Fruit fly (Drosophila melanogaster) whole organism, embryonic: ENCODE data around the gene UbcE2H.
A peak's percentile ranks its signal among the peaks of the same experiment; 100 is the strongest.

Experiments
- CG10209 ChIP-seq: fragments of 200-800 bp; sonication (Bioruptor generic); optimal IDR thresholded peaks from 3 replicates; lab custom pipeline; 2017; ENCODE audit warnings: missing biosample characterization, mild to moderate bottlenecking, missing genetic modification characterization, missing genetic modification reagents
- CG12219 ChIP-seq: fragments of 200-800 bp; sonication (Bioruptor generic); optimal IDR thresholded peaks from 3 replicates; lab custom pipeline; 2018; ENCODE audit warnings: missing biosample characterization, mild to moderate bottlenecking, missing genetic modification characterization
- CG1233 ChIP-seq: fragments of 200-800 bp; sonication (Bioruptor generic); optimal IDR thresholded peaks from 4 replicates; lab custom pipeline; 2018; ENCODE audit warnings: missing biosample characterization, mild to moderate bottlenecking, missing genetic modification characterization
- CG12942 ChIP-seq: fragments of 200-800 bp; sonication (Bioruptor generic); optimal IDR thresholded peaks from 3 replicates; lab custom pipeline; 2016; ENCODE audit warnings: missing biosample characterization, missing genetic modification characterization
- CG13123 ChIP-seq: fragments of 200-800 bp; sonication (Bioruptor generic); optimal IDR thresholded peaks from 2 replicates; lab custom pipeline; 2016; ENCODE audit warnings: missing biosample characterization, missing genetic modification characterization
- CG13287 ChIP-seq: fragments of 200-800 bp; sonication (Bioruptor generic); IDR thresholded peaks from 2 replicates; pipeline ENCODE4 v1.3.6; 2022; ENCODE audit warnings: missing biosample characterization, missing genetic modification characterization; ENCODE audit not compliant: partially characterized antibody
- CG13424 ChIP-seq: fragments of 200-800 bp; sonication (Bioruptor generic); optimal IDR thresholded peaks from 2 replicates; lab custom pipeline; 2019; ENCODE audit warnings: missing biosample characterization, mild to moderate bottlenecking, missing genetic modification characterization, moderate library complexity
- CG14050 ChIP-seq: fragments of 200-800 bp; sonication (Bioruptor generic); IDR thresholded peaks from 3 replicates; pipeline ENCODE4 v1.3.6; 2022; ENCODE audit warnings: missing biosample characterization, missing genetic modification characterization
- CG14441 ChIP-seq: fragments of 200-800 bp; sonication (Bioruptor generic); IDR thresholded peaks from 2 replicates; pipeline ENCODE4 v1.3.6; 2022; ENCODE audit warnings: missing biosample characterization, missing genetic modification characterization
- CG14710 ChIP-seq: fragments of 200-800 bp; sonication (Bioruptor generic); optimal IDR thresholded peaks from 3 replicates; lab custom pipeline; 2019; ENCODE audit warnings: missing biosample characterization, mild to moderate bottlenecking, missing genetic modification characterization, moderate library complexity
- CG15601 ChIP-seq: fragments of 200-800 bp; sonication (Bioruptor generic); optimal IDR thresholded peaks from 3 replicates; lab custom pipeline; 2019; ENCODE audit warnings: missing biosample characterization, mild to moderate bottlenecking, missing genetic modification characterization, moderate library complexity
- CG16813 ChIP-seq: fragments of 200-800 bp; sonication (Bioruptor generic); IDR thresholded peaks from 3 replicates; pipeline ENCODE4 v1.3.6; 2022; ENCODE audit warnings: missing biosample characterization, missing genetic modification characterization; ENCODE audit not compliant: partially characterized antibody
- CG17802 ChIP-seq: fragments of 200-800 bp; sonication (Bioruptor generic); optimal IDR thresholded peaks from 2 replicates; lab custom pipeline; 2018; ENCODE audit warnings: missing biosample characterization, mild to moderate bottlenecking, missing genetic modification characterization, moderate library complexity
- CG31388 ChIP-seq: fragments of 200-800 bp; sonication (Bioruptor generic); optimal IDR thresholded peaks from 2 replicates; lab custom pipeline; 2016; ENCODE audit warnings: missing biosample characterization, missing genetic modification characterization
- CG4854 ChIP-seq: fragments of 200-800 bp; sonication (Bioruptor generic); optimal IDR thresholded peaks from 2 replicates; lab custom pipeline; 2016; ENCODE audit warnings: missing biosample characterization, missing genetic modification characterization, inconsistent platforms
- CG6791 ChIP-seq: fragments of 200-800 bp; sonication (Bioruptor generic); IDR thresholded peaks from 3 replicates; pipeline ENCODE4 v1.3.6; 2022; ENCODE audit warnings: missing biosample characterization, missing genetic modification characterization; ENCODE audit not compliant: partially characterized antibody
- CG7357 ChIP-seq: fragments of 200-800 bp; sonication (Bioruptor generic); IDR thresholded peaks from 3 replicates; pipeline ENCODE4 v1.3.6; 2022; ENCODE audit warnings: missing biosample characterization, missing genetic modification characterization
- CG7372 ChIP-seq: fragments of 200-800 bp; sonication (Bioruptor generic); IDR thresholded peaks from 2 replicates; pipeline ENCODE4 v1.3.6; 2022; ENCODE audit warnings: missing biosample characterization, missing genetic modification characterization
- CG8089 ChIP-seq: fragments of 200-800 bp; sonication (Bioruptor generic); optimal IDR thresholded peaks from 3 replicates; lab custom pipeline; 2016; ENCODE audit warnings: missing biosample characterization, missing genetic modification characterization
- CG8290 ChIP-seq, 3 experiments: fragments of 200-800 bp; sonication (Bioruptor generic); optimal IDR thresholded peaks; 2 replicates each; lab custom pipeline; 2016 to 2019; ENCODE audit warnings: missing biosample characterization in 3 of 3, missing genetic modification characterization in 3 of 3, mild to moderate bottlenecking in 2 of 3, moderate library complexity in 1 of 3
- CG8388 ChIP-seq: fragments of 200-800 bp; sonication (Bioruptor generic); optimal IDR thresholded peaks from 2 replicates; lab custom pipeline; 2019; ENCODE audit warnings: missing biosample characterization, mild to moderate bottlenecking, missing genetic modification characterization, moderate library complexity
- CkIIα-i1 ChIP-seq: fragments of 200-800 bp; sonication (Bioruptor generic); IDR thresholded peaks from 2 replicates; pipeline ENCODE4 v1.3.6; 2022; ENCODE audit warnings: missing biosample characterization, missing genetic modification characterization
- Dip3 ChIP-seq: fragments of 200-800 bp; sonication (Bioruptor generic); optimal IDR thresholded peaks from 3 replicates; lab custom pipeline; 2016; ENCODE audit warnings: missing biosample characterization, missing genetic modification characterization
- Doc3 ChIP-seq: fragments of 200-800 bp; sonication (Bioruptor generic); IDR thresholded peaks from 3 replicates; pipeline ENCODE4 v1.3.6; 2022; ENCODE audit warnings: missing biosample characterization, missing genetic modification characterization; ENCODE audit not compliant: partially characterized antibody
- Fer3 ChIP-seq: fragments of 200-800 bp; sonication (Bioruptor generic); optimal IDR thresholded peaks from 2 replicates; lab custom pipeline; 2018; ENCODE audit warnings: missing biosample characterization, mild to moderate bottlenecking, missing genetic modification characterization, moderate library complexity
- GATAe ChIP-seq: fragments of 200-800 bp; sonication (Bioruptor generic); conservative IDR thresholded peaks from 2 replicates; pipeline ENCODE4 v1.3.6; 2022; ENCODE audit warnings: missing biosample characterization, missing genetic modification characterization
- HLHmδ ChIP-seq: fragments of 200-800 bp; sonication (Bioruptor generic); optimal IDR thresholded peaks from 2 replicates; lab custom pipeline; 2018; ENCODE audit warnings: missing biosample characterization, mild to moderate bottlenecking, missing genetic modification characterization, moderate library complexity
- Kr ChIP-seq: fragments of 200-800 bp; sonication (Bioruptor generic); optimal IDR thresholded peaks from 2 replicates; lab custom pipeline; 2017; ENCODE audit warnings: missing biosample characterization, mild to moderate bottlenecking, missing genetic modification characterization
- MESR4 ChIP-seq: fragments of 200-800 bp; sonication (Bioruptor generic); optimal IDR thresholded peaks from 2 replicates; lab custom pipeline; 2018; ENCODE audit warnings: missing biosample characterization, mild to moderate bottlenecking, missing genetic modification characterization, moderate library complexity
- Neu2 ChIP-seq: fragments of 200-800 bp; sonication (Bioruptor generic); optimal IDR thresholded peaks from 3 replicates; lab custom pipeline; 2016; ENCODE audit warnings: missing biosample characterization, missing genetic modification characterization, borderline replicate concordance
- Optix ChIP-seq: fragments of 200-800 bp; sonication (Bioruptor generic); IDR thresholded peaks from 3 replicates; pipeline ENCODE4 v1.3.6; 2022; ENCODE audit warnings: missing biosample characterization, missing genetic modification characterization
- Sry-β ChIP-seq: fragments of 200-800 bp; sonication (Bioruptor generic); optimal IDR thresholded peaks from 2 replicates; lab custom pipeline; 2018; ENCODE audit warnings: missing biosample characterization, mild to moderate bottlenecking, missing genetic modification characterization, moderate library complexity
- Taf1 ChIP-seq: fragments of 200-800 bp; sonication (Bioruptor generic); IDR thresholded peaks from 2 replicates; pipeline ENCODE4 v1.3.6; 2022; ENCODE audit warnings: missing biosample characterization, missing genetic modification characterization
- Trl ChIP-seq, 3 experiments: fragments of >200 bp in 2 of 3; fragments of 200-800 bp in 1 of 3; sonication (Bioruptor generic) in 1 of 3; optimal IDR thresholded peaks; 2 replicates in 1 of 3; 3 replicates in 2 of 3; lab custom pipeline; 2016 to 2017; ENCODE audit warnings: missing biosample characterization in 1 of 3, missing genetic modification characterization in 1 of 3
- bigmax ChIP-seq: fragments of 200-800 bp; sonication (Bioruptor generic); optimal IDR thresholded peaks from 2 replicates; lab custom pipeline; 2018; ENCODE audit warnings: missing biosample characterization, mild to moderate bottlenecking, missing genetic modification characterization
- cg ChIP-seq: fragments of 200-800 bp; sonication (Bioruptor generic); optimal IDR thresholded peaks from 3 replicates; lab custom pipeline; 2019; ENCODE audit warnings: missing biosample characterization, mild to moderate bottlenecking, missing genetic modification characterization, moderate library complexity
- chinmo ChIP-seq: fragments of 200-800 bp; sonication (Bioruptor generic); IDR thresholded peaks from 4 replicates; pipeline ENCODE4 v1.3.6; 2022; ENCODE audit warnings: missing biosample characterization, missing genetic modification characterization; ENCODE audit not compliant: partially characterized antibody
- dmrt11E ChIP-seq: fragments of 200-800 bp; sonication (Bioruptor generic); optimal IDR thresholded peaks from 3 replicates; lab custom pipeline; 2018; ENCODE audit warnings: missing biosample characterization, mild to moderate bottlenecking, missing genetic modification characterization, moderate library complexity
- eyg ChIP-seq: fragments of 200-800 bp; sonication (Bioruptor generic); optimal IDR thresholded peaks from 3 replicates; lab custom pipeline; 2016; ENCODE audit warnings: missing biosample characterization, missing genetic modification characterization
- fd96Cb ChIP-seq: fragments of 200-800 bp; sonication (Bioruptor generic); optimal IDR thresholded peaks from 2 replicates; lab custom pipeline; 2018; ENCODE audit warnings: missing biosample characterization, mild to moderate bottlenecking, missing genetic modification characterization, moderate library complexity
- gro ChIP-seq: fragments of 200-800 bp; sonication (Bioruptor generic); optimal IDR thresholded peaks from 2 replicates; lab custom pipeline; 2016; ENCODE audit warnings: missing biosample characterization, missing genetic modification characterization
- gsb ChIP-seq: fragments of 200-800 bp; sonication (Bioruptor generic); IDR thresholded peaks from 2 replicates; pipeline ENCODE4 v1.3.6; 2022; ENCODE audit warnings: missing biosample characterization, missing genetic modification characterization
- maf-S ChIP-seq: fragments of 200-800 bp; sonication (Bioruptor generic); optimal IDR thresholded peaks from 2 replicates; lab custom pipeline; 2016; ENCODE audit warnings: missing biosample characterization, missing genetic modification characterization
- mirr ChIP-seq: fragments of 200-800 bp; sonication (Bioruptor generic); optimal IDR thresholded peaks from 3 replicates; lab custom pipeline; 2018; ENCODE audit warnings: missing biosample characterization, mild to moderate bottlenecking, missing genetic modification characterization
- nerfin-1 ChIP-seq: fragments of 200-800 bp; sonication (Bioruptor generic); optimal IDR thresholded peaks from 3 replicates; lab custom pipeline; 2019; ENCODE audit warnings: missing biosample characterization, mild to moderate bottlenecking, missing genetic modification characterization, moderate library complexity
- slp2 ChIP-seq: fragments of 200-800 bp; sonication (Bioruptor generic); optimal IDR thresholded peaks from 2 replicates; lab custom pipeline; 2016; ENCODE audit warnings: missing biosample characterization, missing genetic modification characterization
- tup ChIP-seq: fragments of 200-800 bp; sonication (Bioruptor generic); optimal IDR thresholded peaks from 2 replicates; lab custom pipeline; 2016; ENCODE audit warnings: missing biosample characterization, mild to moderate bottlenecking, missing genetic modification characterization, moderate library complexity
- yki ChIP-seq: fragments of >200 bp; optimal IDR thresholded peaks from 3 replicates; lab custom pipeline; 2018
- zen2 ChIP-seq: fragments of 200-800 bp; sonication (Bioruptor generic); IDR thresholded peaks from 3 replicates; pipeline ENCODE4 v1.3.6; 2022; ENCODE audit warnings: missing biosample characterization, missing genetic modification characterization; ENCODE audit not compliant: partially characterized antibody

The UbcE2H gene

dm6 chrX:8057837-8058445 lies 35.9 kb downstream of the UbcE2H start:
- TF ChIP-seq cg (GFP tag; lab: Kevin White, UChicago) (no peak), nerfin-1 (tag; lab: Kevin White, UChicago) (peak; percentile 68), mirr (no peak), tup (GFP tag; lab: Kevin White, UChicago) (no peak), dmrt11E (tag; lab: Kevin White, UChicago) (peak; percentile 13), zen2 (GFP tag; lab: Robert Waterston, UW) (peak; percentile 11; the same call in 1 of the 3 replicates), GATAe (GFP tag; lab: Robert Waterston, UW) (no peak), MESR4 (GFP tag; lab: Kevin White, UChicago) (no peak), CG12942 (no peak), CG13123 (GFP tag; lab: Kevin White, UChicago) (no peak), CG4854 (GFP tag; lab: Kevin White, UChicago) (no peak), Neu2 (GFP tag; lab: Kevin White, UChicago) (no peak), CG16813 (GFP tag; lab: Robert Waterston, UW) (no peak), CG14441 (GFP tag; lab: Robert Waterston, UW) (no peak), CG15601 (no peak), Taf1 (GFP tag; lab: Robert Waterston, UW) (no peak), maf-S (GFP tag; lab: Kevin White, UChicago) (no peak), CG13424 (tag; lab: Kevin White, UChicago) (no peak), CG8089 (GFP tag; lab: Kevin White, UChicago) (no peak), HLHmδ (GFP tag; lab: Kevin White, UChicago) (peak; percentile 10), CG7357 (GFP tag; lab: Robert Waterston, UW) (no peak), CG8290 (GFP tag; optimal IDR thresholded peaks at IDR 0.05; lab: Kevin White, UChicago) (no peak), CG8290 (tag; optimal IDR thresholded peaks at IDR 0.05; lab: Kevin White, UChicago) (no peak), CkIIα-i1 (GFP tag; lab: Robert Waterston, UW) (no peak), CG10209 (GFP tag; lab: Kevin White, UChicago) (peak; percentile 2), bigmax (no peak), Optix (GFP tag; lab: Robert Waterston, UW) (no peak), Sry-β (GFP tag; lab: Kevin White, UChicago) (no peak), CG12219 (GFP tag; lab: Kevin White, UChicago) (no peak), fd96Cb (tag; lab: Kevin White, UChicago) (no peak), eyg (no peak), CG31388 (GFP tag; lab: Kevin White, UChicago) (no peak), CG6791 (GFP tag; lab: Robert Waterston, UW) (no peak; the same call in 2 of the 3 replicates), Trl (optimal IDR thresholded peaks at IDR 0.05; lab: Kevin White, UChicago) (peak; percentile 97 to 99), Trl (GFP tag; optimal IDR thresholded peaks at IDR 0.05; lab: Kevin White, UChicago) (no peak), slp2 (GFP tag; lab: Kevin White, UChicago) (no peak), yki (lab: Kevin White, UChicago) (peak; percentile 91), CG7372 (no peak), CG1233 (peak; percentile 34), CG8388 (no peak), Fer3 (tag; lab: Kevin White, UChicago) (no peak), CG14050 (GFP tag; lab: Robert Waterston, UW) (no peak), chinmo (peak; percentile 32; the same call in 2 of the 4 replicates), CG14710 (tag; lab: Kevin White, UChicago) (no peak), Kr (GFP tag; lab: Kevin White, UChicago) (no peak), gro (GFP tag; lab: Kevin White, UChicago) (no peak), CG17802 (tag; lab: Kevin White, UChicago) (no peak), gsb (GFP tag; lab: Robert Waterston, UW) (no peak), Dip3 (GFP tag; lab: Kevin White, UChicago) (no peak), Doc3 (GFP tag; lab: Robert Waterston, UW) (no peak), CG13287 (GFP tag; lab: Robert Waterston, UW) (peak; percentile 23; the same call in 1 of the 2 replicates)
